Worm (Caenorhabditis elegans) whole organism, L3 larva: Measurements from ENCODE around the gene K08D8.1.

Experiments used
- R02D3.7 ChIP-seq: fragments of 150-350 bp; optimal IDR thresholded peaks from 2 replicates; lab custom pipeline; 2014; ENCODE audit warnings: missing biosample characterization, missing genetic modification characterization
- ceh-82 ChIP-seq: fragments of 150-350 bp; optimal IDR thresholded peaks from 2 replicates; lab custom pipeline; 2014; ENCODE audit warnings: missing biosample characterization, missing genetic modification characterization
- ceh-9 ChIP-seq: sonication (generic microtip); optimal IDR thresholded peaks from 2 replicates; lab custom pipeline; 2018; ENCODE audit warnings: missing biosample characterization, missing genetic modification characterization
- egl-27 ChIP-seq: sonication (generic microtip); optimal IDR thresholded peaks from 4 replicates; lab custom pipeline; 2017; ENCODE audit warnings: missing biosample characterization, missing genetic modification reagents, missing genetic modification characterization
- elt-1 ChIP-seq: fragments of 150-350 bp; optimal IDR thresholded peaks from 2 replicates; lab custom pipeline; 2014; ENCODE audit warnings: missing biosample characterization, missing genetic modification characterization
- elt-2 ChIP-seq: sonication (generic microtip); optimal IDR thresholded peaks from 2 replicates; lab custom pipeline; 2016; ENCODE audit warnings: missing genetic modification reagents, mild to moderate bottlenecking, missing genetic modification characterization, missing compliant biosample characterization
- elt-3 ChIP-seq, 3 experiments: fragments of 150-350 bp in 1 of 3; sonication (generic microtip) in 2 of 3; optimal IDR thresholded peaks; 2 replicates in 2 of 3; 4 replicates in 1 of 3; lab custom pipeline; 2014 to 2017; ENCODE audit warnings: missing biosample characterization in 3 of 3, missing genetic modification characterization in 3 of 3
- eor-1 ChIP-seq, 2 experiments: fragments of 150-350 bp; optimal IDR thresholded peaks; 2 replicates each; lab custom pipeline; 2014 to 2018; ENCODE audit warnings: missing biosample characterization in 2 of 2, missing genetic modification characterization in 2 of 2
- fkh-10 ChIP-seq: sonication (generic microtip); optimal IDR thresholded peaks from 2 replicates; lab custom pipeline; 2017; ENCODE audit warnings: missing biosample characterization, missing genetic modification reagents, missing genetic modification characterization
- fkh-2 ChIP-seq: fragments of 150-350 bp; optimal IDR thresholded peaks from 2 replicates; lab custom pipeline; 2014; ENCODE audit warnings: missing biosample characterization, missing genetic modification reagents, missing genetic modification characterization
- lin-15B ChIP-seq: fragments of 150-350 bp; optimal IDR thresholded peaks from 2 replicates; lab custom pipeline; 2014; ENCODE audit warnings: missing biosample characterization, missing genetic modification characterization
- lsy-12 ChIP-seq: sonication (generic microtip); optimal IDR thresholded peaks from 2 replicates; lab custom pipeline; 2016; ENCODE audit warnings: mild to moderate bottlenecking, missing genetic modification characterization, missing compliant biosample characterization
- mml-1 ChIP-seq: fragments of 150-350 bp; sonication (generic microtip); optimal IDR thresholded peaks from 3 replicates; lab custom pipeline; 2014; ENCODE audit warnings: missing biosample characterization, missing genetic modification characterization
- nhr-11 ChIP-seq: fragments of 150-350 bp; optimal IDR thresholded peaks from 2 replicates; lab custom pipeline; 2014; ENCODE audit warnings: missing biosample characterization, missing genetic modification characterization
- nhr-12 ChIP-seq: fragments of 150-350 bp; optimal IDR thresholded peaks from 2 replicates; lab custom pipeline; 2014; ENCODE audit warnings: missing biosample characterization, missing genetic modification characterization
- nhr-237 ChIP-seq: fragments of 150-350 bp; optimal IDR thresholded peaks from 2 replicates; lab custom pipeline; 2014; ENCODE audit warnings: missing biosample characterization, missing genetic modification characterization
- nhr-43 ChIP-seq: sonication (generic microtip); optimal IDR thresholded peaks from 2 replicates; lab custom pipeline; 2016; ENCODE audit warnings: mild to moderate bottlenecking, missing genetic modification characterization, missing compliant biosample characterization; ENCODE audit not compliant: poor library complexity, severe bottlenecking
- nhr-67 ChIP-seq: fragments of 150-350 bp; optimal IDR thresholded peaks from 2 replicates; lab custom pipeline; 2014; ENCODE audit warnings: missing biosample characterization, missing genetic modification characterization
- nhr-76 ChIP-seq: fragments of 150-350 bp; sonication (generic microtip); optimal IDR thresholded peaks from 5 replicates; lab custom pipeline; 2014; ENCODE audit warnings: missing biosample characterization, missing genetic modification characterization
- pqm-1 ChIP-seq: fragments of 150-350 bp; optimal IDR thresholded peaks from 2 replicates; lab custom pipeline; 2017; ENCODE audit warnings: missing biosample characterization, missing genetic modification characterization, inconsistent platforms
- skn-1 ChIP-seq: fragments of 150-350 bp; optimal IDR thresholded peaks from 2 replicates; lab custom pipeline; 2014; ENCODE audit warnings: missing biosample characterization, missing genetic modification characterization
- unc-62 ChIP-seq: fragments of 150-350 bp; sonication (generic microtip); optimal IDR thresholded peaks from 4 replicates; lab custom pipeline; 2014; ENCODE audit warnings: missing biosample characterization, missing genetic modification reagents, missing genetic modification characterization
- ztf-11 ChIP-seq: fragments of 150-350 bp; optimal IDR thresholded peaks from 2 replicates; lab custom pipeline; 2014; ENCODE audit warnings: missing biosample characterization, missing genetic modification characterization

K08D8.1 gene

DNA sequence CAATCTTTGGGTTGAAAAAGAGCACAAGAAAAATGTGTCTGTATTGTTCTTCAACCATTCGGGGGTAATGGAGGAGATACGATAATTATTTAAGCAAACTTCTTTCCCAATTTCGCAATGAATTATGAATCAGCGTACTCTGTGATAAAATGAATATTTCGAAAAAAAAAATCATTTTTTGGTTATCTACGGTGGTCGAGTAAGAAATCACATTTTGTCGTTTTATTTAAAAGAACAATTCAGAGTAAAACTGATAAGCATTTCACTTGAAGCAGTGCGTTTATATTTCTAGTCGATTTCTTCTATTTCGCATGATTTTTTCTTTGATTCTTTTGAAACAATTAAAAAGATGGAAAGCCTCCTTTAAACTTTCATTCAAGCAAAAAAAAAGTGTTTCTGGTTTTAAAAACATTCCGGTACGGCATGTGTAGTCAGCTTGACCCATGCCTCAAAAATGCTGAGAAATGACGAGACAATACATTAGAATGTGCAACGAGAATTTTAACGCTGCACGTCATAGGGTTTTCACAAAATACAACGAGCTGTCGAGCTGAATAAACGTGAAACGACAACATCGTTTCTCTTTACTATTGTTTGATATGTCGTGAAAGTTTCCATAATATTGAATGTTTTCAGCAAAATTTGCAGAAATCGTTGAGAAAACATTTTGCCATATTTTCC, 10.3 kb downstream of the K08D8.1 start, which contains the start of gene K08D8.2:
Gene K08D8.2, plus strand, starts transcription at position 631 of the 681 bp plus-strand sequence.
- TF ChIP-seq elt-1 (tag; lab: Kevin White, UChicago) (no peak), elt-2 (peak; percentile 61)
- TF ChIP-seq, all 47 proteins: peak for 1

ce11 chrIV:12903687-12904086, 11.4 kb downstream of the K08D8.1 start:
- peak; percentile 64 for TF ChIP-seq elt-2
- no peak for TF ChIP-seq nhr-43 (tag; lab: Kevin White, UChicago)
- TF ChIP-seq, all 47 proteins: peak for 1

DNA sequence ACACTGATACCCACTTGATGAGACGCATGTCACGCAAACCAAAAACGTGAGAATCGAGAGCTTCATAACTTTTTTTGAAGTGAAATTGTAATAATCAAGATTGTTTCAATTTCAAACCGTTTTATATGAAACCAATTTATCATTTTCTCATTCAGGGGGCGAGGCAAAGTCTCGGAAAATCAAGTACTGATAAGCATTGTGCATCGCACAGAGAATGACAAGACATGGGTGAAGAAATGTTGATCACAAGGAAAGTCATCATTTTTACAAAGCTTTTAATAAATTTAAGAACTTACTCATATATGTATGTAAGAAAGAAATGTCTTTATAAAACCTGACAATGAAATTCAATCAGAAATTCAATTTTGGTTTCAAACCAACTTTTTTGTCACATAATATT, 14.2 kb downstream of the K08D8.1 start, which contains the start of gene K08D8.3:
Gene K08D8.3, minus strand, starts transcription at position 131 of the 400 bp plus-strand sequence.
- no peak for TF ChIP-seq R02D3.7
- peak; percentile 69 for TF ChIP-seq skn-1 (tag; lab: Kevin White, UChicago)
- peak; percentile 80 for TF ChIP-seq elt-2
- TF ChIP-seq pqm-1 (tag; lab: Kevin White, UChicago) = peak; percentile 82

- TF ChIP-seq eor-1 (tag; optimal IDR thresholded peaks at IDR 0.05; lab: Kevin White, UChicago) (no peak), pqm-1 (tag; lab: Kevin White, UChicago) (peak; percentile 73), elt-2 (peak; percentile 78), unc-62 (GFP tag; lab: Kevin White, UChicago) (no peak)
These were observed 17.6 kb downstream of the K08D8.1 start, which contains the start of gene K08D8.4 for ce11 chrIV:12909871-12910270. Gene K08D8.4 (minus strand): TSS chrIV:12909998.

DNA sequence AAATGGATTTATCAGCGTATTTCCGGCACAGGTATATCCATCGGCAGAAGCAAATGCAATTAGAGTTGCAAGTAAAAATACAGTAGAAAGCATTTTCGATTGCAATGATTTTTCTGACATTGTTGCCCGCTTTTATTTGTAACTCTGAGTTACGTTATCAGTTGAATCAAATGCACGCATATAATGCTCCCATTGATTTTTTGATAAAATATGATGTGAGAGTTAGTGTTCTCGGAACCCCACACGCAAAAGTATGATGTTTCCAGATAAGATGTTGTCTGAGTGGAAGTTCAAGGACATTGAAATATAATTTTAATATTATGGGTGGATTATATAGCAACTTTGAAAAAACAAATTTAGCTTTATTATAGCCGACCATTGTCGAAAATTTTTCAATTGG, 19.7 kb downstream of the K08D8.1 start, which contains the start of gene K08D8.5:
Gene K08D8.5, minus strand, starts transcription at position 140 of the 400 bp plus-strand sequence.
- TF ChIP-seq fkh-10 (GFP tag; lab: Kevin White, UChicago) (no peak), pqm-1 (tag; lab: Kevin White, UChicago) (peak; percentile 51), nhr-11 (tag; lab: Kevin White, UChicago) (no peak), nhr-67 (tag; lab: Kevin White, UChicago) (no peak), elt-2 (peak; percentile 72)

DNA sequence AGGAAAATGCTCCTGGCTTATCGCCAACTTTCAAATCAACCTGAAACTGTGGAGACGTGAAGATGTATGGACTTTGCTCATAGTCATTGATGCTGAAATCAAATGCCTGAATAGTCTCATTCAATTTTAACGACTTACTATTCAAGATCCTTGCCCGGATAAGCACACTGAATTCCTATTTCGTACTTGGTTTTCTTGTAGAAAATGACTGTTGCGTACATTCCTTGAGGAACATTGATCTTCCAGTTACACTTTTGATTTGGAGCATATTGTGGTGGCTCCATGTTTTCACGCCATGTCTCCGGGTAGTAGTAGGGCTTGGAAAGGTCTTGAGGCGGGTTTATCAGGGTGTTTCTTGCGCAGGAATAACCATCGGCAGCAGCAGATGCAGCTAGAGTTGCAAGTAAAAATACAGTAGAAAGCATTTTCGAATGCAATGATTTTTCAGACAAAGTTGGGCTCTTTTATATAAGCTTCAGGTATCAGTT, 22.3 kb downstream of the K08D8.1 start, which contains the start of gene irg-6:
Gene irg-6, minus strand, starts transcription at position 438 of the 488 bp plus-strand sequence.
- no peak for TF ChIP-seq nhr-12 (tag; lab: Kevin White, UChicago)
- TF ChIP-seq ceh-82 = no peak
- no peak for TF ChIP-seq lin-15B
- no peak for TF ChIP-seq mml-1 (tag; lab: Kevin White, UChicago)
- no peak for TF ChIP-seq nhr-237 (tag; lab: Kevin White, UChicago)
- TF ChIP-seq lsy-12 (tag; lab: Kevin White, UChicago) = no peak
- TF ChIP-seq R02D3.7 = no peak
- no peak for TF ChIP-seq egl-27 (tag; lab: Kevin White, UChicago)
- no peak for TF ChIP-seq nhr-43 (tag; lab: Kevin White, UChicago)

- TF ChIP-seq ceh-9 (no peak), nhr-76 (tag; lab: Kevin White, UChicago) (no peak), ztf-11 (tag; lab: Kevin White, UChicago) (no peak)
These were observed 23.2 kb downstream of the K08D8.1 start, which contains the start of gene srz-15 for ce11 chrIV:12915479-12915878. Gene srz-15 (plus strand): TSS chrIV:12915779.

DNA sequence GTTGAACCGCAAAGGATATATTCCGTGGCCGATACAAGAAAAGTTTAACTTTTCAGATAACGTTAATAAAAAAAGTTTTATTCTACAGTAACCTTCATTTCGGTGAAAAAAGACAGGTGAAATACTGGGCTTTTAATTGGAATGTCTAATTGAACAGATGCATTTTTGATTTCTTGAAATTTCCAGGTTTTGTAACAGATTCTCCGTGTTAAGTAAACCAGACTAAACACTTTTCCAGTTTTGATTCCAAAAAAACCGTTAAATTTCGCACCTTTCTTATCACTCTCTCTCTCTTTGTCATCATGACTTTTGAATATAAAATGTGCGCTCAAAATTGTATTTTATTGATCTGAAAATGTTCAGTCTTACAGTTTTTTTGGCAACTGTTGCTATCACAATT, 26.0 kb downstream of the K08D8.1 start, which contains the start of gene C32H11.3:
Gene C32H11.3, plus strand, starts transcription at position 301 of the 400 bp plus-strand sequence.
- TF ChIP-seq nhr-67 (tag; lab: Kevin White, UChicago) (no peak), fkh-2 (tag; lab: Kevin White, UChicago) (no peak), nhr-237 (tag; lab: Kevin White, UChicago) (no peak), nhr-76 (tag; lab: Kevin White, UChicago) (no peak), lsy-12 (tag; lab: Kevin White, UChicago) (no peak), elt-3 (tag; optimal IDR thresholded peaks at IDR 0.05; lab: Kevin White, UChicago) (no peak)
